Fruit fly (Drosophila melanogaster) whole organism, embryonic: ENCODE results near the gene pros.

Experiments used
- CG3281 ChIP-seq: fragments of 200-800 bp; sonication (Bioruptor generic); optimal IDR thresholded peaks from 3 replicates; lab custom pipeline; 2017; ENCODE audit warnings: missing biosample characterization, mild to moderate bottlenecking, missing genetic modification characterization
- CG34376 ChIP-seq: fragments of 200-800 bp; sonication (Bioruptor generic); optimal IDR thresholded peaks from 2 replicates; lab custom pipeline; 2018; ENCODE audit warnings: missing biosample characterization, mild to moderate bottlenecking, missing genetic modification characterization
- CG42726 ChIP-seq: fragments of 200-800 bp; sonication (Bioruptor generic); IDR thresholded peaks from 2 replicates; pipeline ENCODE4 v1.3.6; 2022; ENCODE audit warnings: missing biosample characterization, missing genetic modification characterization; ENCODE audit not compliant: partially characterized antibody
- H2.0 ChIP-seq: fragments of 200-800 bp; sonication (Bioruptor generic); IDR thresholded peaks from 2 replicates; pipeline ENCODE4 v1.3.6; 2022; ENCODE audit warnings: missing biosample characterization, missing genetic modification characterization
- Hr3 ChIP-seq: fragments of 200-800 bp; sonication (Bioruptor generic); optimal IDR thresholded peaks from 3 replicates; lab custom pipeline; 2016; ENCODE audit warnings: missing biosample characterization, missing genetic modification characterization
- ems ChIP-seq: fragments of 200-800 bp; sonication (Bioruptor generic); optimal IDR thresholded peaks from 3 replicates; lab custom pipeline; 2016; ENCODE audit warnings: missing biosample characterization, missing genetic modification characterization

- TF ChIP-seq Hr3 (no peak), CG34376 (GFP tag; lab: Kevin White, UChicago) (no peak), ems (GFP tag; lab: Kevin White, UChicago) (no peak), H2.0 (GFP tag; lab: Robert Waterston, UW) (no peak), CG3281 (GFP tag; lab: Kevin White, UChicago) (no peak), CG42726 (no peak)
Observed at dm6 chr3R:11335794-11336193, 7.5 kb downstream of the pros start.
